Worm (Caenorhabditis elegans) whole organism, young adult: ENCODE results near the gene dct-18.

Experiments
- B0261.1 ChIP-seq: sonication (generic microtip); optimal IDR thresholded peaks from 2 replicates; lab custom pipeline; 2016; ENCODE audit warnings: mild to moderate bottlenecking, missing genetic modification characterization, moderate library complexity, missing compliant biosample characterization
- C17E4.6 ChIP-seq: fragments of 200-800 bp; sonication (Bioruptor generic); IDR thresholded peaks from 2 replicates; pipeline ENCODE4 v1.3.6; 2022; ENCODE audit warnings: missing genetic modification reagents, missing genetic modification characterization, missing compliant biosample characterization
- D2030.7 ChIP-seq: fragments of 200-800 bp; sonication (Bioruptor generic); IDR thresholded peaks from 2 replicates; pipeline ENCODE4 v1.3.6; 2022; ENCODE audit warnings: missing genetic modification reagents, missing genetic modification characterization, missing compliant biosample characterization
- F23B12.7 ChIP-seq: sonication (generic microtip); optimal IDR thresholded peaks from 2 replicates; lab custom pipeline; 2017; ENCODE audit warnings: missing genetic modification characterization, mild to moderate bottlenecking, missing compliant biosample characterization, antibody characterized with exemption, moderate library complexity; ENCODE audit not compliant: insufficient read depth
- F33H1.4 ChIP-seq: fragments of 200-800 bp; sonication (Bioruptor generic); IDR thresholded peaks from 2 replicates; pipeline ENCODE4 v1.3.6; 2022; ENCODE audit warnings: missing genetic modification reagents, missing genetic modification characterization, missing compliant biosample characterization
- F39B2.1 ChIP-seq: fragments of 200-800 bp; sonication (Bioruptor generic); IDR thresholded peaks from 2 replicates; pipeline ENCODE4 v1.3.6; 2022; ENCODE audit warnings: missing genetic modification reagents, missing genetic modification characterization, missing compliant biosample characterization
- F49E8.2 ChIP-seq: sonication (generic microtip); optimal IDR thresholded peaks from 3 replicates; lab custom pipeline; 2017; ENCODE audit warnings: missing genetic modification characterization, mild to moderate bottlenecking, missing compliant biosample characterization, antibody characterized with exemption, moderate library complexity; ENCODE audit not compliant: insufficient read depth
- K11D2.4 ChIP-seq: fragments of 200-800 bp; sonication (Bioruptor generic); IDR thresholded peaks from 2 replicates; pipeline ENCODE4 v1.3.6; 2022; ENCODE audit warnings: missing genetic modification reagents, missing genetic modification characterization, missing compliant biosample characterization
- Y53F4B.3 ChIP-seq: fragments of 200-800 bp; sonication (Bioruptor generic); IDR thresholded peaks from 2 replicates; pipeline ENCODE4 v1.3.6; 2022; ENCODE audit warnings: missing genetic modification reagents, missing genetic modification characterization, missing compliant biosample characterization
- Y79H2A.3 ChIP-seq: fragments of 200-800 bp; sonication (Bioruptor generic); conservative IDR thresholded peaks from 2 replicates; pipeline ENCODE4 v1.3.6; 2022; ENCODE audit warnings: missing genetic modification reagents, missing genetic modification characterization, missing compliant biosample characterization
- Y95B8A.8 ChIP-seq: fragments of 200-800 bp; sonication (Bioruptor generic); IDR thresholded peaks from 2 replicates; pipeline ENCODE4 v1.3.6; 2022; ENCODE audit warnings: missing genetic modification reagents, missing genetic modification characterization, missing compliant biosample characterization
- attf-3 ChIP-seq: fragments of 200-800 bp; sonication (Bioruptor generic); conservative IDR thresholded peaks from 2 replicates; pipeline ENCODE4 v1.3.6; 2022; ENCODE audit warnings: missing genetic modification reagents, missing genetic modification characterization, missing compliant biosample characterization
- attf-6 ChIP-seq: fragments of 200-800 bp; sonication (Bioruptor generic); IDR thresholded peaks from 2 replicates; pipeline ENCODE4 v1.3.6; 2022; ENCODE audit warnings: missing genetic modification reagents, missing genetic modification characterization, missing compliant biosample characterization
- ccch-3 ChIP-seq: fragments of 200-800 bp; sonication (Bioruptor generic); optimal IDR thresholded peaks from 2 replicates; lab custom pipeline; 2018; ENCODE audit warnings: mild to moderate bottlenecking, missing genetic modification characterization, missing compliant biosample characterization
- cebp-1 ChIP-seq, 2 experiments: fragments of 200-800 bp in 1 of 2; sonication (Bioruptor generic) in 1 of 2; sonication (generic microtip) in 1 of 2; IDR thresholded peaks in 1 of 2; optimal IDR thresholded peaks in 1 of 2; 2 replicates each; pipeline versions ENCODE4 v1.3.6 to Lab custom; 2017 to 2022; ENCODE audit warnings: missing compliant biosample characterization in 2 of 2, missing genetic modification characterization in 2 of 2, mild to moderate bottlenecking in 1 of 2, missing genetic modification reagents in 1 of 2, moderate library complexity in 1 of 2
- ceh-100 ChIP-seq: fragments of 200-800 bp; sonication (Bioruptor generic); IDR thresholded peaks from 2 replicates; pipeline ENCODE4 v1.3.6; 2022; ENCODE audit warnings: missing genetic modification reagents, missing genetic modification characterization, missing compliant biosample characterization
- dox-1 ChIP-seq: fragments of 200-800 bp; sonication (Bioruptor generic); IDR thresholded peaks from 2 replicates; pipeline ENCODE4 v1.3.6; 2022; ENCODE audit warnings: missing genetic modification reagents, missing genetic modification characterization, missing compliant biosample characterization
- dpl-1 ChIP-seq: fragments of 150-350 bp; optimal IDR thresholded peaks from 2 replicates; lab custom pipeline; 2014; ENCODE audit warnings: missing biosample characterization, missing genetic modification reagents, missing genetic modification characterization
- efl-1 ChIP-seq: fragments of 150-350 bp; optimal IDR thresholded peaks from 2 replicates; lab custom pipeline; 2014; ENCODE audit warnings: missing biosample characterization, missing genetic modification reagents, missing genetic modification characterization
- egrh-3 ChIP-seq: fragments of 200-800 bp; sonication (Bioruptor generic); IDR thresholded peaks from 2 replicates; pipeline ENCODE4 v1.3.6; 2022; ENCODE audit warnings: missing genetic modification reagents, missing genetic modification characterization, missing compliant biosample characterization
- gei-17 ChIP-seq: fragments of 200-800 bp; sonication (Bioruptor generic); optimal IDR thresholded peaks from 2 replicates; lab custom pipeline; 2018; ENCODE audit warnings: mild to moderate bottlenecking, missing genetic modification characterization, missing compliant biosample characterization
- hmg-1.2 ChIP-seq: fragments of 200-800 bp; sonication (Bioruptor generic); IDR thresholded peaks from 2 replicates; pipeline ENCODE4 v1.3.6; 2022; ENCODE audit warnings: missing genetic modification reagents, missing genetic modification characterization, missing compliant biosample characterization
- hsf-1 ChIP-seq: fragments of 200-800 bp; sonication (Bioruptor generic); IDR thresholded peaks from 2 replicates; pipeline ENCODE4 v1.3.6; 2022; ENCODE audit warnings: missing genetic modification reagents, missing genetic modification characterization, missing compliant biosample characterization
- lin-26 ChIP-seq: fragments of 200-800 bp; sonication (Bioruptor generic); IDR thresholded peaks from 2 replicates; pipeline ENCODE4 v1.3.6; 2022; ENCODE audit warnings: missing genetic modification reagents, missing genetic modification characterization, missing compliant biosample characterization
- lin-54 ChIP-seq: fragments of 200-800 bp; sonication (Bioruptor generic); optimal IDR thresholded peaks from 2 replicates; lab custom pipeline; 2018; ENCODE audit warnings: mild to moderate bottlenecking, missing genetic modification characterization, missing compliant biosample characterization
- lir-1 ChIP-seq: fragments of 200-800 bp; sonication (Bioruptor generic); conservative IDR thresholded peaks from 2 replicates; pipeline ENCODE4 v1.3.6; 2022; ENCODE audit warnings: missing genetic modification reagents, missing genetic modification characterization, missing compliant biosample characterization
- lsl-1 ChIP-seq: fragments of 200-800 bp; sonication (Bioruptor generic); optimal IDR thresholded peaks from 2 replicates; lab custom pipeline; 2018; ENCODE audit warnings: mild to moderate bottlenecking, missing genetic modification characterization, moderate library complexity, missing compliant biosample characterization
- madf-10 ChIP-seq: sonication (generic microtip); optimal IDR thresholded peaks from 2 replicates; lab custom pipeline; 2016; ENCODE audit warnings: mild to moderate bottlenecking, missing genetic modification characterization, missing compliant biosample characterization
- madf-3 ChIP-seq: fragments of 200-800 bp; sonication (Bioruptor generic); IDR thresholded peaks from 2 replicates; pipeline ENCODE4 v1.3.6; 2022; ENCODE audit warnings: missing genetic modification reagents, missing genetic modification characterization, missing compliant biosample characterization
- madf-6 ChIP-seq: fragments of 200-800 bp; sonication (Bioruptor generic); IDR thresholded peaks from 2 replicates; pipeline ENCODE4 v1.3.6; 2022; ENCODE audit warnings: missing genetic modification reagents, missing genetic modification characterization, missing compliant biosample characterization
- madf-8 ChIP-seq: fragments of 200-800 bp; sonication (Bioruptor generic); conservative IDR thresholded peaks from 2 replicates; pipeline ENCODE4 v1.3.6; 2022; ENCODE audit warnings: missing genetic modification reagents, missing genetic modification characterization, missing compliant biosample characterization
- mcd-1 ChIP-seq: fragments of 200-800 bp; sonication (Bioruptor generic); IDR thresholded peaks from 2 replicates; pipeline ENCODE4 v1.3.6; 2022; ENCODE audit warnings: missing genetic modification reagents, missing genetic modification characterization, missing compliant biosample characterization
- mxl-1 ChIP-seq: sonication (generic microtip); optimal IDR thresholded peaks from 2 replicates; lab custom pipeline; 2016; ENCODE audit warnings: missing genetic modification characterization, missing compliant biosample characterization
- nhr-80 ChIP-seq: sonication (generic microtip); optimal IDR thresholded peaks from 2 replicates; lab custom pipeline; 2016; ENCODE audit warnings: missing genetic modification characterization, missing compliant biosample characterization
- rcor-1 ChIP-seq: fragments of 200-800 bp; sonication (Bioruptor generic); IDR thresholded peaks from 2 replicates; pipeline ENCODE4 v1.3.6; 2022; ENCODE audit warnings: missing genetic modification reagents, missing genetic modification characterization, missing compliant biosample characterization
- repo-1 ChIP-seq: sonication (generic microtip); optimal IDR thresholded peaks from 2 replicates; lab custom pipeline; 2017; ENCODE audit warnings: mild to moderate bottlenecking, missing genetic modification characterization, missing compliant biosample characterization
- snpc-1.1 ChIP-seq: sonication (generic microtip); optimal IDR thresholded peaks from 2 replicates; lab custom pipeline; 2017; ENCODE audit warnings: missing genetic modification characterization, mild to moderate bottlenecking, missing compliant biosample characterization, antibody characterized with exemption, moderate library complexity, missing genotype, missing genetic modification reagents; ENCODE audit not compliant: insufficient read depth
- snpc-1.3 ChIP-seq: sonication (generic microtip); optimal IDR thresholded peaks from 2 replicates; lab custom pipeline; 2017; ENCODE audit warnings: missing genetic modification characterization, mild to moderate bottlenecking, missing compliant biosample characterization, antibody characterized with exemption, moderate library complexity, missing genotype, missing genetic modification reagents; ENCODE audit not compliant: insufficient read depth
- snpc-3.4 ChIP-seq: sonication (generic microtip); optimal IDR thresholded peaks from 2 replicates; lab custom pipeline; 2017; ENCODE audit warnings: missing genetic modification characterization, mild to moderate bottlenecking, missing compliant biosample characterization, antibody characterized with exemption, moderate library complexity, missing genotype, missing genetic modification reagents
- snpc-4 ChIP-seq, 5 experiments: fragments of 150-350 bp in 1 of 5; sonication (generic microtip) in 4 of 5; optimal IDR thresholded peaks; 2 replicates each; lab custom pipeline; 2014 to 2018; ENCODE audit warnings: missing genetic modification characterization in 5 of 5, missing biosample characterization in 3 of 5, antibody characterized with exemption in 2 of 5, mild to moderate bottlenecking in 2 of 5, missing compliant biosample characterization in 2 of 5, missing genotype in 2 of 5, moderate library complexity in 2 of 5, missing genetic modification reagents in 1 of 5
- tbp1 ChIP-seq: fragments of 200-800 bp; sonication (Bioruptor generic); optimal IDR thresholded peaks from 2 replicates; lab custom pipeline; 2018; ENCODE audit warnings: mild to moderate bottlenecking, missing genetic modification characterization, missing compliant biosample characterization
- unc-130 ChIP-seq: sonication (generic microtip); optimal IDR thresholded peaks from 2 replicates; lab custom pipeline; 2016; ENCODE audit warnings: missing genetic modification reagents, missing genetic modification characterization, missing compliant biosample characterization
- xnd-1 ChIP-seq: sonication (generic microtip); optimal IDR thresholded peaks from 2 replicates; lab custom pipeline; 2016; ENCODE audit warnings: missing genotype, missing genetic modification reagents, missing genetic modification characterization, missing compliant biosample characterization
- ztf-28 ChIP-seq: fragments of 200-800 bp; sonication (Bioruptor generic); IDR thresholded peaks from 2 replicates; pipeline ENCODE4 v1.3.6; 2022; ENCODE audit warnings: missing genetic modification reagents, missing genetic modification characterization, missing compliant biosample characterization
- ztf-3 ChIP-seq: fragments of 200-800 bp; sonication (Bioruptor generic); optimal IDR thresholded peaks from 2 replicates; lab custom pipeline; 2018; ENCODE audit warnings: mild to moderate bottlenecking, missing genetic modification characterization, missing compliant biosample characterization

dct-18 gene

DNA sequence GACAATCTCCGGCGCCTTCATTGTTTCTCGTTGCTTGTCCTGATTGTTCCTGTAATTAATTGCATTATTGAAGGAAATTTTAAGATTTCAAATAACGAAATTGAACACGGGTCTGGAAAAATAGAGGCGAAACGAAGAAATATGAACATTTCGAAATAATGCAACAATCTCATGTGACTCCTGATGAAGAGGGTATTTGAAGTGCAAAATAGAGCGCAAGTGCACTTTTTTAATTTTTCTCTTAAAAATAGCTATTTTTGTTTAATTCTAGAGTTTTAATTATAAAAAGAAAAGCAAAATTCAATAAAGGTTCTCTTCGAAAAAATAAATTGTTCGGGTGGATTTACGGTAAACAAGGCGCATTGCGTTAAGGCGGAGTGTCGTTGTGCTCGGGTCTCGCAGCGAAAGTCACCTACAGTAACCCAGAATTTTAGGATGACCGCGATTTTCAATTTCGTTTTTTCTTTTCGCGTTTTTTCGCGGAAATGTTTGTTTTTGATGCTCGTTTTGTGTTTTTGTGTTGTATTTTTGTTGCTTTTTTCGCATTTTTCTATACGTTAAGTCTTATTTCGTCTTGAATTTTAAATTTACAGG is 12.6 kb upstream of the dct-18 start, which contains the start of the genes F58G1.2 and wago-4:
TSS of gene F58G1.2 (minus strand) at position 51 of the 594 bp plus-strand sequence.
TSS of gene wago-4 (plus strand) at position 592 of the 594 bp plus-strand sequence.
- TF ChIP-seq unc-130 (peak; percentile 10), lir-1 (no peak), snpc-3.4 (tag; lab: Kevin White, UChicago) (peak; percentile 79), snpc-1.1 (peak; percentile 73), F49E8.2 (tag; lab: Kevin White, UChicago) (peak; percentile 88), dpl-1 (GFP tag; lab: Kevin White, UChicago) (peak; percentile 88), ztf-3 (GFP tag; lab: Kevin White, UChicago) (no peak), efl-1 (peak; percentile 90), gei-17 (GFP tag; lab: Kevin White, UChicago) (no peak), cebp-1 (GFP tag; IDR thresholded peaks at IDR 0.05; lab: Robert Waterston, UW) (no peak), cebp-1 (tag; optimal IDR thresholded peaks at IDR 0.05; lab: Kevin White, UChicago) (peak; percentile 51), lin-26 (GFP tag; lab: Robert Waterston, UW) (no peak), mcd-1 (peak; percentile 60), dox-1 (peak; percentile 82), madf-8 (GFP tag; lab: Robert Waterston, UW) (peak; percentile 83), madf-6 (GFP tag; lab: Robert Waterston, UW) (peak; percentile 94), tbp1 (peak; percentile 46), nhr-80 (tag; lab: Kevin White, UChicago) (no peak), hsf-1 (peak; percentile 79), mxl-1 (no peak), repo-1 (tag; lab: Kevin White, UChicago) (no peak), madf-10 (tag; lab: Kevin White, UChicago) (no peak), attf-3 (GFP tag; lab: Robert Waterston, UW) (peak; percentile 100), lin-54 (GFP tag; lab: Kevin White, UChicago) (peak; percentile 70), snpc-1.3 (tag; lab: Kevin White, UChicago) (peak; percentile 53), ccch-3 (no peak), xnd-1 (tag; lab: Kevin White, UChicago) (peak; percentile 71), ztf-28 (GFP tag; lab: Robert Waterston, UW) (0 out of 2 replicates have a peak, but pooled peaks have one; percentile 70), egrh-3 (GFP tag; lab: Robert Waterston, UW) (no peak), Y53F4B.3 (peak; percentile 36; the same call in 1 of the 2 replicates), hmg-1.2 (GFP tag; lab: Robert Waterston, UW) (peak; percentile 37; the same call in 1 of the 2 replicates), F39B2.1 (GFP tag; lab: Robert Waterston, UW) (no peak), D2030.7 (peak; percentile 86), rcor-1 (GFP tag; lab: Robert Waterston, UW) (peak; percentile 51; the same call in 1 of the 2 replicates), C17E4.6 (GFP tag; lab: Robert Waterston, UW) (no peak), K11D2.4 (no peak), B0261.1 (tag; lab: Kevin White, UChicago) (no peak), F33H1.4 (GFP tag; lab: Robert Waterston, UW) (peak; percentile 96), Y95B8A.8 (0 out of 2 replicates have a peak, but pooled peaks have one; percentile 24), madf-3 (GFP tag; lab: Robert Waterston, UW) (no peak), ceh-100 (GFP tag; lab: Robert Waterston, UW) (0 out of 2 replicates have a peak, but pooled peaks have one; percentile 13), F23B12.7 (tag; lab: Kevin White, UChicago) (peak; percentile 44), snpc-4 (GFP tag; optimal IDR thresholded peaks at IDR 0.05; lab: Kevin White, UChicago) (no peak), snpc-4 (tag; optimal IDR thresholded peaks at IDR 0.05; lab: Kevin White, UChicago) (peak in 3 of 4 experiments; percentile 26 to 50 (median 30)), attf-6 (GFP tag; lab: Robert Waterston, UW) (no peak), lsl-1 (GFP tag; lab: Kevin White, UChicago) (peak; percentile 94), Y79H2A.3 (GFP tag; lab: Robert Waterston, UW) (0 out of 2 replicates have a peak, but pooled peaks have one; percentile 24)
